Worm (Caenorhabditis elegans) whole organism, young adult: Measurements from ENCODE around the gene aka-1.
A peak's percentile ranks its signal among the peaks of the same experiment; 100 is the strongest.

Experiments used
- B0019.2 ChIP-seq: fragments of 200-800 bp; sonication (Bioruptor generic); conservative IDR thresholded peaks from 2 replicates; pipeline ENCODE4 v1.3.6; 2022; ENCODE audit warnings: missing genetic modification reagents, missing genetic modification characterization, missing compliant biosample characterization
- B0035.1 ChIP-seq: sonication (generic microtip); optimal IDR thresholded peaks from 2 replicates; lab custom pipeline; 2016; ENCODE audit warnings: missing genetic modification characterization, mild to moderate bottlenecking, missing compliant biosample characterization, missing genotype, missing genetic modification reagents
- B0336.3 ChIP-seq: fragments of 200-800 bp; sonication (Bioruptor generic); IDR thresholded peaks from 2 replicates; pipeline ENCODE4 v1.3.6; 2022; ENCODE audit warnings: missing genetic modification characterization, missing compliant biosample characterization
- C06A6.2 ChIP-seq: fragments of 200-800 bp; sonication (Bioruptor generic); conservative IDR thresholded peaks from 2 replicates; pipeline ENCODE4 v1.3.6; 2022; ENCODE audit warnings: missing genetic modification characterization, missing compliant biosample characterization
- C17E4.6 ChIP-seq: fragments of 200-800 bp; sonication (Bioruptor generic); IDR thresholded peaks from 2 replicates; pipeline ENCODE4 v1.3.6; 2022; ENCODE audit warnings: missing genetic modification reagents, missing genetic modification characterization, missing compliant biosample characterization
- F10E7.11 ChIP-seq: sonication (generic microtip); optimal IDR thresholded peaks from 2 replicates; lab custom pipeline; 2017; ENCODE audit warnings: mild to moderate bottlenecking, missing genetic modification characterization, moderate library complexity, missing compliant biosample characterization
- F23B12.7 ChIP-seq: sonication (generic microtip); optimal IDR thresholded peaks from 2 replicates; lab custom pipeline; 2017; ENCODE audit warnings: missing genetic modification characterization, mild to moderate bottlenecking, missing compliant biosample characterization, antibody characterized with exemption, moderate library complexity; ENCODE audit not compliant: insufficient read depth
- F33H1.4 ChIP-seq: fragments of 200-800 bp; sonication (Bioruptor generic); IDR thresholded peaks from 2 replicates; pipeline ENCODE4 v1.3.6; 2022; ENCODE audit warnings: missing genetic modification reagents, missing genetic modification characterization, missing compliant biosample characterization
- F57C9.4 ChIP-seq: sonication (generic microtip); optimal IDR thresholded peaks from 2 replicates; lab custom pipeline; 2017; ENCODE audit warnings: mild to moderate bottlenecking, missing genetic modification characterization, missing compliant biosample characterization
- Y53F4B.3 ChIP-seq: fragments of 200-800 bp; sonication (Bioruptor generic); IDR thresholded peaks from 2 replicates; pipeline ENCODE4 v1.3.6; 2022; ENCODE audit warnings: missing genetic modification reagents, missing genetic modification characterization, missing compliant biosample characterization
- Y53G8AR.9 ChIP-seq: fragments of 200-800 bp; sonication (Bioruptor generic); conservative IDR thresholded peaks from 2 replicates; pipeline ENCODE4 v1.3.6; 2022; ENCODE audit warnings: missing genetic modification reagents, missing genetic modification characterization, missing compliant biosample characterization
- Y67H2A.10 ChIP-seq: fragments of 200-800 bp; sonication (Bioruptor generic); conservative IDR thresholded peaks from 2 replicates; pipeline ENCODE4 v1.3.6; 2022; ENCODE audit warnings: missing genetic modification reagents, missing genetic modification characterization, missing compliant biosample characterization
- Y79H2A.3 ChIP-seq: fragments of 200-800 bp; sonication (Bioruptor generic); conservative IDR thresholded peaks from 2 replicates; pipeline ENCODE4 v1.3.6; 2022; ENCODE audit warnings: missing genetic modification reagents, missing genetic modification characterization, missing compliant biosample characterization
- Y95B8A.8 ChIP-seq: fragments of 200-800 bp; sonication (Bioruptor generic); IDR thresholded peaks from 2 replicates; pipeline ENCODE4 v1.3.6; 2022; ENCODE audit warnings: missing genetic modification reagents, missing genetic modification characterization, missing compliant biosample characterization
- akir-1 ChIP-seq: fragments of 200-800 bp; sonication (Bioruptor generic); optimal IDR thresholded peaks from 2 replicates; lab custom pipeline; 2018; ENCODE audit warnings: mild to moderate bottlenecking, missing genetic modification characterization, moderate library complexity, missing compliant biosample characterization
- athp-1 ChIP-seq: sonication (generic microtip); optimal IDR thresholded peaks from 2 replicates; lab custom pipeline; 2017; ENCODE audit warnings: mild to moderate bottlenecking, missing genetic modification characterization, missing compliant biosample characterization
- attf-3 ChIP-seq: fragments of 200-800 bp; sonication (Bioruptor generic); conservative IDR thresholded peaks from 2 replicates; pipeline ENCODE4 v1.3.6; 2022; ENCODE audit warnings: missing genetic modification reagents, missing genetic modification characterization, missing compliant biosample characterization
- attf-6 ChIP-seq: fragments of 200-800 bp; sonication (Bioruptor generic); IDR thresholded peaks from 2 replicates; pipeline ENCODE4 v1.3.6; 2022; ENCODE audit warnings: missing genetic modification reagents, missing genetic modification characterization, missing compliant biosample characterization
- bed-2 ChIP-seq: fragments of 200-800 bp; sonication (Bioruptor generic); IDR thresholded peaks from 2 replicates; pipeline ENCODE4 v1.3.6; 2022; ENCODE audit warnings: missing genetic modification reagents, missing genetic modification characterization, missing compliant biosample characterization
- ceh-27 ChIP-seq: fragments of 200-800 bp; sonication (Bioruptor generic); optimal IDR thresholded peaks from 2 replicates; lab custom pipeline; 2018; ENCODE audit warnings: mild to moderate bottlenecking, missing genetic modification characterization, moderate library complexity, missing compliant biosample characterization
- ceh-58 ChIP-seq: fragments of 200-800 bp; sonication (Bioruptor generic); IDR thresholded peaks from 2 replicates; pipeline ENCODE4 v1.3.6; 2022; ENCODE audit warnings: missing genetic modification characterization, missing compliant biosample characterization
- ceh-91 ChIP-seq: fragments of 200-800 bp; sonication (Bioruptor generic); IDR thresholded peaks from 2 replicates; pipeline ENCODE4 v1.3.6; 2022; ENCODE audit warnings: missing genetic modification reagents, missing genetic modification characterization, missing compliant biosample characterization
- dpl-1 ChIP-seq: fragments of 150-350 bp; optimal IDR thresholded peaks from 2 replicates; lab custom pipeline; 2014; ENCODE audit warnings: missing biosample characterization, missing genetic modification reagents, missing genetic modification characterization
- egl-18 ChIP-seq: fragments of 200-800 bp; sonication (Bioruptor generic); IDR thresholded peaks from 2 replicates; pipeline ENCODE4 v1.3.6; 2022; ENCODE audit warnings: missing genetic modification reagents, missing genetic modification characterization, missing compliant biosample characterization
- ekl-4 ChIP-seq: fragments of 200-800 bp; sonication (Bioruptor generic); IDR thresholded peaks from 2 replicates; pipeline ENCODE4 v1.3.6; 2022; ENCODE audit warnings: missing genetic modification reagents, missing genetic modification characterization, missing compliant biosample characterization
- fkh-3 ChIP-seq: sonication (generic microtip); optimal IDR thresholded peaks from 2 replicates; lab custom pipeline; 2016; ENCODE audit warnings: mild to moderate bottlenecking, missing genetic modification characterization, missing compliant biosample characterization
- him-1 ChIP-seq: sonication (generic microtip); optimal IDR thresholded peaks from 2 replicates; lab custom pipeline; 2016; ENCODE audit warnings: missing genotype, missing genetic modification reagents, missing genetic modification characterization, missing compliant biosample characterization
- hlh-26 ChIP-seq: fragments of 200-800 bp; sonication (Bioruptor generic); conservative IDR thresholded peaks from 2 replicates; pipeline ENCODE4 v1.3.6; 2022; ENCODE audit warnings: missing genetic modification reagents, missing genetic modification characterization, missing compliant biosample characterization
- hrde-1 ChIP-seq: sonication (generic microtip); optimal IDR thresholded peaks from 2 replicates; lab custom pipeline; 2016; ENCODE audit warnings: missing genetic modification characterization, mild to moderate bottlenecking, missing compliant biosample characterization, moderate library complexity, missing genotype, missing genetic modification reagents, borderline replicate concordance
- hsf-1 ChIP-seq: fragments of 200-800 bp; sonication (Bioruptor generic); IDR thresholded peaks from 2 replicates; pipeline ENCODE4 v1.3.6; 2022; ENCODE audit warnings: missing genetic modification reagents, missing genetic modification characterization, missing compliant biosample characterization
- lag-1 ChIP-seq: fragments of 200-800 bp; sonication (Bioruptor generic); IDR thresholded peaks from 2 replicates; pipeline ENCODE4 v1.3.6; 2022; ENCODE audit warnings: missing genetic modification reagents, missing genetic modification characterization, missing compliant biosample characterization
- let-607 ChIP-seq, 2 experiments: fragments of 200-800 bp in 1 of 2; sonication (Bioruptor generic) in 1 of 2; sonication (generic microtip) in 1 of 2; optimal IDR thresholded peaks; 2 replicates each; lab custom pipeline; 2016 to 2018; ENCODE audit warnings: mild to moderate bottlenecking in 2 of 2, missing compliant biosample characterization in 2 of 2, missing genetic modification characterization in 2 of 2, moderate library complexity in 2 of 2, missing genotype in 1 of 2
- lin-26 ChIP-seq: fragments of 200-800 bp; sonication (Bioruptor generic); IDR thresholded peaks from 2 replicates; pipeline ENCODE4 v1.3.6; 2022; ENCODE audit warnings: missing genetic modification reagents, missing genetic modification characterization, missing compliant biosample characterization
- lin-35 ChIP-seq, 3 experiments: fragments of 150-350 bp in 2 of 3; sonication (generic microtip) in 1 of 3; optimal IDR thresholded peaks; 2 replicates each; lab custom pipeline; 2014 to 2018; ENCODE audit warnings: missing biosample characterization in 3 of 3, missing genetic modification characterization in 3 of 3, missing genetic modification reagents in 3 of 3
- lin-40 ChIP-seq: sonication (generic microtip); optimal IDR thresholded peaks from 2 replicates; lab custom pipeline; 2016; ENCODE audit warnings: missing genetic modification characterization, mild to moderate bottlenecking, missing compliant biosample characterization, missing genotype, missing genetic modification reagents
- madf-10 ChIP-seq: sonication (generic microtip); optimal IDR thresholded peaks from 2 replicates; lab custom pipeline; 2016; ENCODE audit warnings: mild to moderate bottlenecking, missing genetic modification characterization, missing compliant biosample characterization
- mcd-1 ChIP-seq: fragments of 200-800 bp; sonication (Bioruptor generic); IDR thresholded peaks from 2 replicates; pipeline ENCODE4 v1.3.6; 2022; ENCODE audit warnings: missing genetic modification reagents, missing genetic modification characterization, missing compliant biosample characterization
- nfya-1 ChIP-seq: sonication (generic microtip); optimal IDR thresholded peaks from 2 replicates; lab custom pipeline; 2017; ENCODE audit warnings: antibody characterized with exemption, missing compliant biosample characterization, missing genetic modification characterization, borderline replicate concordance; ENCODE audit not compliant: insufficient read depth
- nfyb-1 ChIP-seq: fragments of 200-800 bp; sonication (Bioruptor generic); IDR thresholded peaks from 2 replicates; pipeline ENCODE4 v1.3.6; 2022; ENCODE audit warnings: missing genetic modification reagents, missing genetic modification characterization, missing compliant biosample characterization
- nhr-179 ChIP-seq: sonication (generic microtip); optimal IDR thresholded peaks from 2 replicates; lab custom pipeline; 2016; ENCODE audit warnings: mild to moderate bottlenecking, missing genetic modification characterization, missing compliant biosample characterization
- pha-4 ChIP-seq: fragments of 150-350 bp; sonication (generic microtip); optimal IDR thresholded peaks from 2 replicates; lab custom pipeline; 2014; ENCODE audit warnings: missing biosample characterization, missing genetic modification reagents, missing genetic modification characterization
- rpc-1 ChIP-seq, 2 experiments: fragments of 150-350 bp in 1 of 2; sonication (generic microtip) in 1 of 2; optimal IDR thresholded peaks; 2 replicates each; lab custom pipeline; 2014 to 2018; ENCODE audit warnings: missing biosample characterization in 1 of 2, missing genetic modification characterization in 1 of 2, missing genetic modification reagents in 1 of 2, missing genotype in 1 of 2
- sdz-38 ChIP-seq: sonication (generic microtip); optimal IDR thresholded peaks from 2 replicates; lab custom pipeline; 2016; ENCODE audit warnings: missing genotype, missing genetic modification characterization, missing compliant biosample characterization
- snpc-3.4 ChIP-seq: sonication (generic microtip); optimal IDR thresholded peaks from 2 replicates; lab custom pipeline; 2017; ENCODE audit warnings: missing genetic modification characterization, mild to moderate bottlenecking, missing compliant biosample characterization, antibody characterized with exemption, moderate library complexity, missing genotype, missing genetic modification reagents
- tlf-1 ChIP-seq: fragments of 200-800 bp; sonication (Bioruptor generic); optimal IDR thresholded peaks from 2 replicates; lab custom pipeline; 2018; ENCODE audit warnings: mild to moderate bottlenecking, missing genetic modification characterization, missing compliant biosample characterization
- ztf-18 ChIP-seq: sonication (generic microtip); optimal IDR thresholded peaks from 2 replicates; lab custom pipeline; 2016; ENCODE audit warnings: missing genotype, mild to moderate bottlenecking, missing genetic modification characterization, missing compliant biosample characterization

aka-1 gene

DNA sequence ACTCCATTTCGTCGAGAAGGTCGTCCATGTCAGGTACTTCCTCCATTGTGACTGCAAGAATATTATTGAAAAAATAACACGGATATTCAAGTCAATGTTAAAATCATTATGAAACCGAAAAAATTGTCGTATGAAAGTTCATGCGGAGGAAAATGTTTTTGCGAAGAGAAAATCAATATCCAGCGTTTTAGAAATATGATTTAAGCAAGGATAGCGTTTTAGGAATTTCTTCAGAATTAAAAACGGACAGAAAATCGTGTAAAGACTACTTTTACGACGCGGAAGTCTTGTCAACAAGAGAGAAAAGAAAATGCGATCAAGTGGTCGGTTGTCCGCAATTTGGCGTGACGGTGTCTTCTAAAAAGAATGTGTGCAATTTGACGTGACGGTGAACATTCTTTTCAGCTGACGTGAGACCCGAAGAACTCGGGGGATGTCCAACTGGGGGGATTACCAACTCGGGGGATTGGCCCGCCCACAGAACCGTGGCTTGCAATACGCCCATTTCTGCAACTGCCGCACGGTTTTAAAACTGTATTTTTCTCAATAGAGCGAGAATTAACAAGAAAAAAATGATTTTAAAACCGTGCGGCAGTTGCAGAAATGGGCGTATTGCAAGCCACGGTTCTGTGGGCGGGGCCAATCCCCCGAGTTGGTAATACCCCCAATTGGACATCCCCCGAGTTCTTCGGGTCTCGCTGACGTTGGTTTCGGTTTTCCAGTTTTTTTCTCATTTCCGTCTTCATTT is at the start of gene aka-1, which contains the start of gene ubc-6 (continued):
- TF ChIP-seq Y53F4B.3 (GFP tag; lab: Robert Waterston, UW) (peak; percentile 65), snpc-3.4 (tag; lab: Kevin White, UChicago) (peak; percentile 47), madf-10 (tag; lab: Kevin White, UChicago) (peak; percentile 91), B0035.1 (tag; lab: Kevin White, UChicago) (peak; percentile 71), nfyb-1 (GFP tag; lab: Robert Waterston, UW) (peak; percentile 96), athp-1 (tag; lab: Kevin White, UChicago) (peak; percentile 88), C17E4.6 (GFP tag; lab: Robert Waterston, UW) (peak; percentile 91), let-607 (tag; optimal IDR thresholded peaks at IDR 0.05; lab: Kevin White, UChicago) (peak; percentile 69 to 83), F10E7.11 (tag; lab: Kevin White, UChicago) (no peak), hlh-26 (GFP tag; lab: Robert Waterston, UW) (no peak), Y95B8A.8 (GFP tag; lab: Robert Waterston, UW) (peak; percentile 94), C06A6.2 (peak; percentile 97), ceh-58 (GFP tag; lab: Robert Waterston, UW) (0 out of 2 replicates have a peak, but pooled peaks have one; percentile 74), attf-6 (GFP tag; lab: Robert Waterston, UW) (peak; percentile 76), F23B12.7 (tag; lab: Kevin White, UChicago) (peak; percentile 72), nhr-179 (tag; lab: Kevin White, UChicago) (no peak), attf-3 (GFP tag; lab: Robert Waterston, UW) (peak; percentile 83), dpl-1 (GFP tag; lab: Kevin White, UChicago) (peak; percentile 34), nfya-1 (no peak), rpc-1 (optimal IDR thresholded peaks at IDR 0.05; lab: Kevin White, UChicago) (peak; percentile 40), rpc-1 (tag; optimal IDR thresholded peaks at IDR 0.05; lab: Kevin White, UChicago) (no peak), F33H1.4 (GFP tag; lab: Robert Waterston, UW) (peak; percentile 80), Y53G8AR.9 (peak; percentile 91), ceh-27 (peak; percentile 94), bed-2 (GFP tag; lab: Robert Waterston, UW) (peak; percentile 89), tlf-1 (GFP tag; lab: Kevin White, UChicago) (peak; percentile 89), B0019.2 (GFP tag; lab: Robert Waterston, UW) (peak; percentile 97), mcd-1 (GFP tag; lab: Robert Waterston, UW) (peak; percentile 96), ceh-91 (GFP tag; lab: Robert Waterston, UW) (peak; percentile 93), akir-1 (GFP tag; lab: Kevin White, UChicago) (peak; percentile 56), sdz-38 (tag; lab: Kevin White, UChicago) (no peak), pha-4 (tag; lab: Kevin White, UChicago) (no peak), lag-1 (no peak), Y67H2A.10 (GFP tag; lab: Robert Waterston, UW) (peak; percentile 92), lin-26 (GFP tag; lab: Robert Waterston, UW) (peak; percentile 94), lin-40 (peak; percentile 95), B0336.3 (GFP tag; lab: Robert Waterston, UW) (peak; percentile 91), fkh-3 (tag; lab: Kevin White, UChicago) (no peak), ekl-4 (GFP tag; lab: Robert Waterston, UW) (peak; percentile 96), F57C9.4 (no peak), hrde-1 (tag; lab: Kevin White, UChicago) (peak; percentile 48), ztf-18 (peak; percentile 88), hsf-1 (GFP tag; lab: Robert Waterston, UW) (peak; percentile 85), egl-18 (peak; percentile 81; the same call in 1 of the 2 replicates), Y79H2A.3 (peak; percentile 95), him-1 (peak; percentile 6), lin-35 (GFP tag; optimal IDR thresholded peaks at IDR 0.05; lab: Kevin White, UChicago) (peak in 1 of 3 experiments; percentile 70)
